Worm (Caenorhabditis elegans) whole organism, L2 larva: ENCODE measurements around the gene gcy-31.

ENCODE experiments used
- C34F6.9 ChIP-seq: fragments of 150-350 bp; optimal IDR thresholded peaks from 2 replicates; lab custom pipeline; 2014; ENCODE audit warnings: missing biosample characterization, missing genetic modification characterization
- Y55F3AM.14 ChIP-seq: fragments of 200-800 bp; sonication (Bioruptor generic); optimal IDR thresholded peaks from 2 replicates; lab custom pipeline; 2018; ENCODE audit warnings: mild to moderate bottlenecking, missing genetic modification characterization, missing compliant biosample characterization
- ceh-82 ChIP-seq: fragments of 150-350 bp; optimal IDR thresholded peaks from 2 replicates; lab custom pipeline; 2014; ENCODE audit warnings: missing biosample characterization, missing genetic modification characterization
- egl-27 ChIP-seq: sonication (generic microtip); optimal IDR thresholded peaks from 3 replicates; lab custom pipeline; 2017; ENCODE audit warnings: missing biosample characterization, missing genetic modification reagents, missing genetic modification characterization
- lin-39 ChIP-seq: fragments of 150-350 bp; optimal IDR thresholded peaks from 2 replicates; lab custom pipeline; 2014; ENCODE audit warnings: missing biosample characterization, missing genetic modification reagents, missing genetic modification characterization
- mdl-1 ChIP-seq, 2 experiments: fragments of 150-350 bp in 1 of 2; sonication (generic microtip) in 1 of 2; optimal IDR thresholded peaks; 2 replicates each; lab custom pipeline; 2017; ENCODE audit warnings: missing biosample characterization in 2 of 2, missing genetic modification characterization in 2 of 2
- nhr-77 ChIP-seq: fragments of 150-350 bp; optimal IDR thresholded peaks from 2 replicates; lab custom pipeline; 2014; ENCODE audit warnings: missing biosample characterization, missing genetic modification characterization
- snpc-4 ChIP-seq: fragments of 150-350 bp; optimal IDR thresholded peaks from 2 replicates; lab custom pipeline; 2014; ENCODE audit warnings: missing biosample characterization, missing genetic modification characterization
- unc-55 ChIP-seq: fragments of 150-350 bp; sonication (generic microtip); optimal IDR thresholded peaks from 3 replicates; lab custom pipeline; 2014; ENCODE audit warnings: missing biosample characterization, missing genetic modification reagents, missing genetic modification characterization
- unc-62 ChIP-seq: fragments of 150-350 bp; optimal IDR thresholded peaks from 2 replicates; lab custom pipeline; 2014; ENCODE audit warnings: missing biosample characterization, missing genetic modification reagents, missing genetic modification characterization
- ztf-11 ChIP-seq: sonication (generic microtip); optimal IDR thresholded peaks from 2 replicates; lab custom pipeline; 2017; ENCODE audit warnings: missing biosample characterization, missing genetic modification characterization

DNA sequence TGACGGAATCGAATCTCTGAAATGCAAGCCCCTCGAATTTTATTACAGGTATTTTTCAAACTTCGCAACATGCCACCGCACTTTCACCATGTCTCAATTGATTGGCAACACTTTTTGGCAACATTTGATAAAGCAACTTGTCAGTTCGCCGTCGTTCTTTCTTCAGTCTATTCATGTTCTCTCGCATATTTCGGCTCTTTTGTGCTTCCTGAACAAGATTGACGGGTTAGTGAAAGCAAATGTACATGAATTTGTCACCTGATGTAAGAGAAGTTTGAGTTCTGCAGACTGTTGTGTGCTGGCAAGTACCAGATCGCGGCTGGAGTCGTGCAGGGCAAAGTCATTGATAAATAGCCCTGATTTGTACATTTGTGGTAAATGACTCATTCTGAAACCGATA is 5.2 kb downstream of the gcy-31 start:
- TF ChIP-seq ztf-11 (no peak), mdl-1 (tag; optimal IDR thresholded peaks at IDR 0.05; lab: Kevin White, UChicago) (no peak), unc-55 (no peak), Y55F3AM.14 (GFP tag; lab: Kevin White, UChicago) (no peak), snpc-4 (no peak), egl-27 (tag; lab: Kevin White, UChicago) (no peak), C34F6.9 (tag; lab: Kevin White, UChicago) (no peak), unc-62 (GFP tag; lab: Kevin White, UChicago) (no peak), ceh-82 (no peak), lin-39 (tag; lab: Kevin White, UChicago) (no peak), nhr-77 (no peak)
